Fruit fly (Drosophila melanogaster) whole organism, embryonic: ENCODE results near the gene CG6178.

Source experiments
- Adf1 ChIP-seq: fragments of 200-800 bp; sonication (Bioruptor generic); IDR thresholded peaks from 2 replicates; pipeline ENCODE4 v1.3.6; 2022; ENCODE audit warnings: missing biosample characterization, missing genetic modification characterization
- CG10366 ChIP-seq: fragments of 200-800 bp; sonication (Bioruptor generic); IDR thresholded peaks from 2 replicates; pipeline ENCODE4 v1.3.6; 2022; ENCODE audit warnings: missing biosample characterization, missing genetic modification characterization
- CG11696 ChIP-seq: fragments of 200-800 bp; sonication (Bioruptor generic); IDR thresholded peaks from 2 replicates; pipeline ENCODE4 v1.3.6; 2022; ENCODE audit warnings: missing biosample characterization, missing genetic modification characterization
- CG13287 ChIP-seq: fragments of 200-800 bp; sonication (Bioruptor generic); IDR thresholded peaks from 2 replicates; pipeline ENCODE4 v1.3.6; 2022; ENCODE audit warnings: missing biosample characterization, missing genetic modification characterization; ENCODE audit not compliant: partially characterized antibody
- CG14667 ChIP-seq: fragments of 200-800 bp; sonication (Bioruptor generic); IDR thresholded peaks from 2 replicates; pipeline ENCODE4 v1.3.6; 2022; ENCODE audit warnings: missing biosample characterization, missing genetic modification characterization
- CG15601 ChIP-seq: fragments of 200-800 bp; sonication (Bioruptor generic); optimal IDR thresholded peaks from 3 replicates; lab custom pipeline; 2019; ENCODE audit warnings: missing biosample characterization, mild to moderate bottlenecking, missing genetic modification characterization, moderate library complexity
- CG1603 ChIP-seq: fragments of 200-800 bp; sonication (Bioruptor generic); optimal IDR thresholded peaks from 2 replicates; lab custom pipeline; 2019; ENCODE audit warnings: missing biosample characterization, mild to moderate bottlenecking, missing genetic modification characterization, moderate library complexity
- CG18764 ChIP-seq: fragments of 200-800 bp; sonication (Bioruptor generic); optimal IDR thresholded peaks from 3 replicates; lab custom pipeline; 2016; ENCODE audit warnings: missing biosample characterization, missing genetic modification characterization
- CG2678 ChIP-seq: fragments of 200-800 bp; sonication (Bioruptor generic); optimal IDR thresholded peaks from 3 replicates; lab custom pipeline; 2019; ENCODE audit warnings: missing biosample characterization, mild to moderate bottlenecking, missing genetic modification characterization, moderate library complexity
- CG2875 ChIP-seq: fragments of 200-800 bp; sonication (Bioruptor generic); optimal IDR thresholded peaks from 2 replicates; lab custom pipeline; 2017; ENCODE audit warnings: missing biosample characterization, mild to moderate bottlenecking, missing genetic modification characterization, missing genetic modification reagents
- CG4328 ChIP-seq: fragments of 200-800 bp; sonication (Bioruptor generic); optimal IDR thresholded peaks from 3 replicates; lab custom pipeline; 2017; ENCODE audit warnings: missing biosample characterization, missing genetic modification reagents, missing genetic modification characterization
- CG6689 ChIP-seq: fragments of 200-800 bp; sonication (Bioruptor generic); IDR thresholded peaks from 2 replicates; pipeline ENCODE4 v1.3.6; 2022; ENCODE audit warnings: missing biosample characterization, missing genetic modification characterization
- CG6813 ChIP-seq: fragments of 200-800 bp; sonication (Bioruptor generic); optimal IDR thresholded peaks from 2 replicates; lab custom pipeline; 2017; ENCODE audit warnings: missing biosample characterization, missing genetic modification characterization, mild to moderate bottlenecking, moderate library complexity, missing genetic modification reagents
- CG7357 ChIP-seq: fragments of 200-800 bp; sonication (Bioruptor generic); IDR thresholded peaks from 3 replicates; pipeline ENCODE4 v1.3.6; 2022; ENCODE audit warnings: missing biosample characterization, missing genetic modification characterization
- CG7372 ChIP-seq: fragments of 200-800 bp; sonication (Bioruptor generic); IDR thresholded peaks from 2 replicates; pipeline ENCODE4 v1.3.6; 2022; ENCODE audit warnings: missing biosample characterization, missing genetic modification characterization
- Dad ChIP-seq: fragments of 200-800 bp; sonication (Bioruptor generic); optimal IDR thresholded peaks from 3 replicates; lab custom pipeline; 2016; ENCODE audit warnings: missing biosample characterization, missing genetic modification characterization
- Dek ChIP-seq: fragments of 200-800 bp; sonication (Bioruptor generic); optimal IDR thresholded peaks from 3 replicates; lab custom pipeline; 2019; ENCODE audit warnings: missing biosample characterization, mild to moderate bottlenecking, missing genetic modification characterization, moderate library complexity
- H15 ChIP-seq: fragments of 200-800 bp; sonication (Bioruptor generic); IDR thresholded peaks from 3 replicates; pipeline ENCODE4 v1.3.6; 2022; ENCODE audit warnings: missing biosample characterization, missing genetic modification characterization
- Hr51 ChIP-seq, 2 experiments: fragments of 200-800 bp; sonication (Bioruptor generic); optimal IDR thresholded peaks; 2 replicates in 1 of 2; 3 replicates in 1 of 2; lab custom pipeline; 2016 to 2018; ENCODE audit warnings: missing biosample characterization in 2 of 2, missing genetic modification characterization in 2 of 2, mild to moderate bottlenecking in 1 of 2, moderate library complexity in 1 of 2
- MBD-R2 ChIP-seq: fragments of 200-800 bp; sonication (Bioruptor generic); IDR thresholded peaks from 2 replicates; pipeline ENCODE4 v1.3.6; 2022; ENCODE audit warnings: missing biosample characterization, missing genetic modification characterization
- Meics ChIP-seq: fragments of 200-800 bp; sonication (Bioruptor generic); optimal IDR thresholded peaks from 2 replicates; lab custom pipeline; 2017; ENCODE audit warnings: missing biosample characterization, mild to moderate bottlenecking, missing genetic modification characterization
- Mes4 ChIP-seq: fragments of 200-800 bp; sonication (Bioruptor generic); optimal IDR thresholded peaks from 2 replicates; lab custom pipeline; 2016; ENCODE audit warnings: missing biosample characterization, missing genetic modification characterization
- Mrtf ChIP-seq: fragments of 200-800 bp; sonication (Bioruptor generic); IDR thresholded peaks from 3 replicates; pipeline ENCODE4 v1.3.6; 2022; ENCODE audit warnings: missing biosample characterization, missing genetic modification characterization
- NC2β ChIP-seq: fragments of 200-800 bp; sonication (Bioruptor generic); optimal IDR thresholded peaks from 2 replicates; lab custom pipeline; 2016; ENCODE audit warnings: missing biosample characterization, missing genetic modification characterization
- Ravus ChIP-seq: fragments of 200-800 bp; sonication (Bioruptor generic); IDR thresholded peaks from 2 replicates; pipeline ENCODE4 v1.3.6; 2022; ENCODE audit warnings: missing biosample characterization, missing genetic modification characterization
- TFAM ChIP-seq: fragments of 200-800 bp; sonication (Bioruptor generic); optimal IDR thresholded peaks from 2 replicates; lab custom pipeline; 2017; ENCODE audit warnings: missing biosample characterization, missing genetic modification characterization, inconsistent platforms
- Trl ChIP-seq, 3 experiments: fragments of >200 bp in 2 of 3; fragments of 200-800 bp in 1 of 3; sonication (Bioruptor generic) in 1 of 3; optimal IDR thresholded peaks; 2 replicates in 1 of 3; 3 replicates in 2 of 3; lab custom pipeline; 2016 to 2017; ENCODE audit warnings: missing biosample characterization in 1 of 3, missing genetic modification characterization in 1 of 3
- ash1 ChIP-seq: fragments of 200-800 bp; sonication (Bioruptor generic); optimal IDR thresholded peaks from 2 replicates; lab custom pipeline; 2018; ENCODE audit warnings: missing biosample characterization, mild to moderate bottlenecking, missing genetic modification characterization
- cg ChIP-seq: fragments of 200-800 bp; sonication (Bioruptor generic); optimal IDR thresholded peaks from 3 replicates; lab custom pipeline; 2019; ENCODE audit warnings: missing biosample characterization, mild to moderate bottlenecking, missing genetic modification characterization, moderate library complexity
- chm ChIP-seq: fragments of 200-800 bp; sonication (Bioruptor generic); IDR thresholded peaks from 2 replicates; pipeline ENCODE4 v1.3.6; 2022; ENCODE audit warnings: missing biosample characterization, missing genetic modification characterization
- dan ChIP-seq: fragments of 200-800 bp; sonication (Bioruptor generic); IDR thresholded peaks from 2 replicates; pipeline ENCODE4 v1.3.6; 2022; ENCODE audit warnings: missing biosample characterization, missing genetic modification characterization
- dm ChIP-seq: fragments of 200-800 bp; sonication (Bioruptor generic); optimal IDR thresholded peaks from 3 replicates; lab custom pipeline; 2016; ENCODE audit warnings: missing biosample characterization, missing genetic modification characterization
- eyg ChIP-seq: fragments of 200-800 bp; sonication (Bioruptor generic); optimal IDR thresholded peaks from 3 replicates; lab custom pipeline; 2016; ENCODE audit warnings: missing biosample characterization, missing genetic modification characterization
- gfzf ChIP-seq: fragments of 200-800 bp; sonication (Bioruptor generic); optimal IDR thresholded peaks from 2 replicates; lab custom pipeline; 2016; ENCODE audit warnings: missing biosample characterization, mild to moderate bottlenecking, missing genetic modification characterization, moderate library complexity
- gsb ChIP-seq: fragments of 200-800 bp; sonication (Bioruptor generic); IDR thresholded peaks from 2 replicates; pipeline ENCODE4 v1.3.6; 2022; ENCODE audit warnings: missing biosample characterization, missing genetic modification characterization
- insv ChIP-seq, 2 experiments: fragments of 200-800 bp; sonication (Bioruptor generic); optimal IDR thresholded peaks; 3 replicates each; lab custom pipeline; 2016 to 2018; ENCODE audit warnings: missing biosample characterization in 2 of 2, missing genetic modification characterization in 2 of 2
- ken ChIP-seq: fragments of 200-800 bp; sonication (Bioruptor generic); IDR thresholded peaks from 3 replicates; pipeline ENCODE4 v1.3.6; 2022; ENCODE audit warnings: missing biosample characterization, missing genetic modification characterization
- kni ChIP-seq: fragments of 200-800 bp; sonication (Bioruptor generic); optimal IDR thresholded peaks from 3 replicates; lab custom pipeline; 2017; ENCODE audit warnings: mild to moderate bottlenecking, missing biosample characterization, missing genetic modification reagents, missing genetic modification characterization
- knrl ChIP-seq: fragments of 200-800 bp; sonication (Bioruptor generic); IDR thresholded peaks from 3 replicates; pipeline ENCODE4 v1.3.6; 2022; ENCODE audit warnings: missing biosample characterization, missing genetic modification characterization; ENCODE audit not compliant: partially characterized antibody
- luna ChIP-seq: fragments of 200-800 bp; sonication (Bioruptor generic); optimal IDR thresholded peaks from 2 replicates; lab custom pipeline; 2016; ENCODE audit warnings: missing biosample characterization, missing genetic modification characterization
- nau ChIP-seq: fragments of 200-800 bp; sonication (Bioruptor generic); optimal IDR thresholded peaks from 3 replicates; lab custom pipeline; 2017; ENCODE audit warnings: missing biosample characterization, mild to moderate bottlenecking, missing genetic modification characterization, missing genetic modification reagents
- odd ChIP-seq: fragments of 200-800 bp; sonication (Bioruptor generic); optimal IDR thresholded peaks from 2 replicates; lab custom pipeline; 2017; ENCODE audit warnings: missing biosample characterization, mild to moderate bottlenecking, missing genetic modification characterization
- p53 ChIP-seq: fragments of 200-800 bp; sonication (Bioruptor generic); optimal IDR thresholded peaks from 2 replicates; lab custom pipeline; 2016; ENCODE audit warnings: missing biosample characterization, missing genetic modification characterization
- prd ChIP-seq, 3 experiments: fragments of >200 bp in 2 of 3; fragments of 200-800 bp in 1 of 3; sonication (Bioruptor generic) in 1 of 3; optimal IDR thresholded peaks in 2 of 3; IDR thresholded peaks in 1 of 3; 2 replicates in 2 of 3; 3 replicates in 1 of 3; pipeline versions ENCODE4 v1.3.6 to Lab custom; 2017 to 2022; ENCODE audit warnings: missing biosample characterization in 1 of 3, missing genetic modification characterization in 1 of 3
- slou ChIP-seq: fragments of 200-800 bp; sonication (Bioruptor generic); optimal IDR thresholded peaks from 3 replicates; lab custom pipeline; 2016; ENCODE audit warnings: missing biosample characterization, missing genetic modification characterization
- tna ChIP-seq: fragments of 200-800 bp; sonication (Bioruptor generic); IDR thresholded peaks from 2 replicates; pipeline ENCODE4 v1.3.6; 2022; ENCODE audit warnings: missing biosample characterization, missing genetic modification characterization; ENCODE audit not compliant: partially characterized antibody
- unc-4 ChIP-seq: fragments of 200-800 bp; sonication (Bioruptor generic); IDR thresholded peaks from 2 replicates; pipeline ENCODE4 v1.3.6; 2022; ENCODE audit warnings: missing biosample characterization, missing genetic modification characterization; ENCODE audit not compliant: partially characterized antibody
- unpg ChIP-seq: fragments of 200-800 bp; sonication (Bioruptor generic); optimal IDR thresholded peaks from 3 replicates; lab custom pipeline; 2018; ENCODE audit warnings: missing biosample characterization, mild to moderate bottlenecking, missing genetic modification characterization, moderate library complexity
- usp ChIP-seq: fragments of >200 bp; optimal IDR thresholded peaks from 2 replicates; lab custom pipeline; 2017; ENCODE audit warnings: missing biosample characterization, missing genetic modification characterization

CG6178 gene

dm6 chr3R:24193373-24193879 lies 41.3 kb downstream of the CG6178 start, which contains the start of the genes SMC6 and CG6204 (continued):
- TF ChIP-seq knrl (GFP tag; lab: Robert Waterston, UW) (peak; percentile 19; the same call in 1 of the 3 replicates), insv (GFP tag; optimal IDR thresholded peaks at IDR 0.05; lab: Kevin White, UChicago) (peak in 1 of 2 experiments; percentile 54), ash1 (GFP tag; lab: Kevin White, UChicago) (peak; percentile 19), p53 (no peak), Mes4 (peak; percentile 58), Mrtf (GFP tag; lab: Robert Waterston, UW) (peak; percentile 90), NC2β (GFP tag; lab: Kevin White, UChicago) (peak; percentile 77), odd (GFP tag; lab: Kevin White, UChicago) (peak; percentile 84), slou (GFP tag; lab: Kevin White, UChicago) (peak; percentile 86), dan (GFP tag; lab: Robert Waterston, UW) (peak; percentile 83), MBD-R2 (peak; percentile 89), Trl (optimal IDR thresholded peaks at IDR 0.05; lab: Kevin White, UChicago) (no peak), Trl (GFP tag; optimal IDR thresholded peaks at IDR 0.05; lab: Kevin White, UChicago) (peak; percentile 79), TFAM (peak; percentile 62), CG6689 (GFP tag; lab: Robert Waterston, UW) (peak; percentile 96), Hr51 (GFP tag; optimal IDR thresholded peaks at IDR 0.05; lab: Kevin White, UChicago) (peak; percentile 84 to 97), CG14667 (GFP tag; lab: Robert Waterston, UW) (peak; percentile 90), Ravus (peak; percentile 90), CG10366 (GFP tag; lab: Robert Waterston, UW) (peak; percentile 95), chm (GFP tag; lab: Robert Waterston, UW) (peak; percentile 86), Meics (GFP tag; lab: Kevin White, UChicago) (peak; percentile 94), Adf1 (GFP tag; lab: Robert Waterston, UW) (peak; percentile 74), CG13287 (GFP tag; lab: Robert Waterston, UW) (peak; percentile 52), usp (GFP tag; lab: Kevin White, UChicago) (no peak), unc-4 (peak; percentile 52), CG6813 (peak; percentile 81), dm (GFP tag; lab: Kevin White, UChicago) (peak; percentile 61), Dek (tag; lab: Kevin White, UChicago) (peak; percentile 94), CG2875 (GFP tag; lab: Kevin White, UChicago) (peak; percentile 80), CG18764 (GFP tag; lab: Kevin White, UChicago) (peak; percentile 81), unpg (peak; percentile 97), CG4328 (GFP tag; lab: Kevin White, UChicago) (peak; percentile 88), CG7357 (peak; percentile 90), CG1603 (peak; percentile 94), H15 (peak; percentile 92), Dad (GFP tag; lab: Kevin White, UChicago) (peak; percentile 78), tna (GFP tag; lab: Robert Waterston, UW) (no peak), CG2678 (peak; percentile 97), CG7372 (peak; percentile 92), CG15601 (tag; lab: Kevin White, UChicago) (peak; percentile 87), CG11696 (GFP tag; lab: Robert Waterston, UW) (peak; percentile 86), gfzf (GFP tag; lab: Kevin White, UChicago) (peak; percentile 77), eyg (GFP tag; lab: Kevin White, UChicago) (peak; percentile 52), nau (no peak), gsb (GFP tag; lab: Robert Waterston, UW) (peak; percentile 85), ken (GFP tag; lab: Robert Waterston, UW) (peak; percentile 93), luna (GFP tag; lab: Kevin White, UChicago) (peak; percentile 53), cg (GFP tag; lab: Kevin White, UChicago) (no peak), kni (no peak), prd (optimal IDR thresholded peaks at IDR 0.05; lab: Kevin White, UChicago) (no peak), prd (GFP tag; IDR thresholded peaks at IDR 0.05; lab: Robert Waterston, UW) (peak; percentile 97)
